Fruit fly (Drosophila melanogaster): ENCODE measurements around the gene CG9399.

Gene CG9399

DNA sequence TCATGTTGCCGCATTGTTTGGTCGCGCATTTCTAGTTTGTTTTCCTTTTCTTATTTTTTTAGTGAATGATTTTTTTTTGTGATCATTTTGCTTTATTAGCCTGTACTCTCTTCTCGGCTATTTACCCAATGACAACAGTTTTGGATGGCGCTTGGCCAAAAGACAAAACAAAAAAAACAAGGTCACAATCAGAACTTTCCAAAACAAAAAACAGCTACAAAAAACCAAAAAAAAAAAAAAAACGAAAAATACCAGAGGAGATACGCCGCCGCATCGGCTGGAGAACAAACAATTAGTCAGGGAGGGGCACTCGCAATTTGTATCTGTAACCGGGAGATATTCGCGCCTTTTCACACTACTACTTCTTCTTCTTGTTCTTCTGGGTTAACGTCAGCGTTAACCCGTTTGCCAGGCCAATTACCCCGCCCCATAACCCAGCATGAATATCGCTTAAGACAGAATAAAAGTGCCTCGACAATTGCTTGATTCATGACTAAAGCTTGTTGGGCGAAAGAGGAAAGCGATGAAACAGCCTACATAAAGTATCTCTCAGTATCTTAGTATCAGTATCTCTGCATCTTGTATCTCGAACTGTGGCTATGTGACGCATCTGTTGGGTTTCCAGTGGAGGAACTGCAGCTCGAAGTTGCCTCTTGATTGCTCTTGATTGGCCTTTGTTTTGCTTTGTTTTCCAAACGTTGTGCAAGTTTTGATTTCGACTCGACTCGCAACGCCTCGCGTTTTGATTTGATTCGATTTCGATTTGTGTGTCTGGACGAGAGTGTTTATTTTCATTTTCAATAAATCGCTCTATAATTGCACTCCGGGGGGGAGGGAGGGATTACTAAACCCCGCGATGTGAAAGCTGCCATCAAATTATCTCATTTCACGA lies 33.1 kb upstream of the CG9399 start:
- TF ChIP-seq Sox100B (GFP tag; optimal IDR thresholded peaks at IDR 0.05) (no peak), CG8924 (tag; optimal IDR thresholded peaks at IDR 0.05) (no peak), Med (GFP tag) (peak; percentile 14), CG13287 (GFP tag; IDR thresholded peaks at IDR 0.05; ENCODE audit: partially characterized antibody) (no peak), CG2116 (GFP tag; optimal IDR thresholded peaks at IDR 0.05) (no peak), CG18619 (GFP tag; optimal IDR thresholded peaks at IDR 0.05) (no peak), unc-4 (GFP tag; IDR thresholded peaks at IDR 0.05; ENCODE audit: partially characterized antibody) (no peak), sens (GFP tag) (peak; percentile 62), CG8359 (GFP tag; optimal IDR thresholded peaks at IDR 0.05; ENCODE audit: borderline replicate concordance) (no peak), grn (GFP tag; optimal IDR thresholded peaks at IDR 0.05) (peak; percentile 46), CG11695 (GFP tag; IDR thresholded peaks at IDR 0.05) (no peak), CG5953 (GFP tag; IDR thresholded peaks at IDR 0.05) (no peak), oc (tag; optimal IDR thresholded peaks at IDR 0.05) (peak; percentile 11), CG8281 (tag; optimal IDR thresholded peaks at IDR 0.05) (no peak), CG42726 (GFP tag; IDR thresholded peaks at IDR 0.05; ENCODE audit: partially characterized antibody) (no peak), abd-A (tag; optimal IDR thresholded peaks at IDR 0.05) (peak; percentile 71), vvl (GFP tag; IDR thresholded peaks at IDR 0.05) (peak; percentile 19; the same call in 1 of the 2 replicates), nerfin-1 (tag; optimal IDR thresholded peaks at IDR 0.05) (no peak), Awh (GFP tag; IDR thresholded peaks at IDR 0.05) (peak; percentile 90), Blimp-1 (GFP tag; optimal IDR thresholded peaks at IDR 0.05) (peak; percentile 5), klu (GFP tag; IDR thresholded peaks at IDR 0.05) (no peak), CG7372 (GFP tag; IDR thresholded peaks at IDR 0.05) (no peak), Mad (GFP tag; optimal IDR thresholded peaks at IDR 0.05) (no peak), CG4360 (GFP tag; IDR thresholded peaks at IDR 0.05) (no peak), TFAM (GFP tag; optimal IDR thresholded peaks at IDR 0.05) (no peak)

DNA sequence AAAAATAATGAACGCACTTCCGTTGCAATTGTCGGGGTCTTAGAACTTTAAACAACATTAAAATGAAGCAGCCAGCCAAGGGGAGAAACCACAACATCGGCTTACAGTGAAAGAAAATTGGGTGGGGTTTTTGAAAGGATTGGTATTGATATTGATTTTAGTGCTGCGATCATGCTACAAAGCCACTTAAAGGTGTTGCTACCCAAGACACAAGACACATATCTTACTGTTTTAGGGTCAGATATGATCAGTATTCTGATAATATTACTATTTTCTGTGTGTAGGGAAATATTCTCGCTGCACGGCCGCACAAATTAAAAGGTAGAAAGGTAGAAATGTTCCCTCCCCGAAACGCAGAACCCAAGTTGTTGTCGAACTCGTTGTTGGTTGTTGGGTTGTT lies 31.1 kb upstream of the CG9399 start:
- TF ChIP-seq gro (GFP tag; optimal IDR thresholded peaks at IDR 0.05), result no peak
- peak; percentile 56 for TF ChIP-seq chn (GFP tag; optimal IDR thresholded peaks at IDR 0.05)
- peak; percentile 74 for TF ChIP-seq CG9727 (GFP tag; optimal IDR thresholded peaks at IDR 0.05)
- TF ChIP-seq Ravus (GFP tag; IDR thresholded peaks at IDR 0.05), result no peak
- peak; percentile 55; the same call in 1 of the 2 replicates for TF ChIP-seq CG6689 (GFP tag; IDR thresholded peaks at IDR 0.05)
- TF ChIP-seq CG7357 (GFP tag; IDR thresholded peaks at IDR 0.05), result peak; percentile 20; the same call in 1 of the 3 replicates
- peak; percentile 13 for TF ChIP-seq MTF-1 (GFP tag; optimal IDR thresholded peaks at IDR 0.05; ENCODE audit: borderline replicate concordance)
- TF ChIP-seq CG11093 (GFP tag; IDR thresholded peaks at IDR 0.05), result no peak
- no peak for TF ChIP-seq Asciz (GFP tag; optimal IDR thresholded peaks at IDR 0.05)
- TF ChIP-seq Hmx (GFP tag; optimal IDR thresholded peaks at IDR 0.05), result no peak
- TF ChIP-seq E2f2 (GFP tag; IDR thresholded peaks at IDR 0.05), result no peak
- TF ChIP-seq Abd-B (GFP tag; optimal IDR thresholded peaks at IDR 0.05), result peak; percentile 23
- TF ChIP-seq row (GFP tag; IDR thresholded peaks at IDR 0.05), result peak; percentile 43; the same call in 2 of the 3 replicates
- no peak for TF ChIP-seq ab (GFP tag; optimal IDR thresholded peaks at IDR 0.05)
- peak; percentile 63 for TF ChIP-seq nmo (GFP tag; optimal IDR thresholded peaks at IDR 0.05)
- TF ChIP-seq sug (tag; optimal IDR thresholded peaks at IDR 0.05), result no peak
- peak; percentile 9 for TF ChIP-seq CG3065 (GFP tag; optimal IDR thresholded peaks at IDR 0.05)
- no peak for TF ChIP-seq Rx (GFP tag; IDR thresholded peaks at IDR 0.05)
- no peak for TF ChIP-seq Hey (tag; optimal IDR thresholded peaks at IDR 0.05)
- no peak for TF ChIP-seq CG4282 (GFP tag; optimal IDR thresholded peaks at IDR 0.05)
- peak; percentile 61 for TF ChIP-seq CG10959 (GFP tag; IDR thresholded peaks at IDR 0.05)
- peak; percentile 13 for TF ChIP-seq Neu2 (GFP tag; optimal IDR thresholded peaks at IDR 0.05; ENCODE audit: borderline replicate concordance)
- no peak for TF ChIP-seq Meics (GFP tag; optimal IDR thresholded peaks at IDR 0.05)
- TF ChIP-seq jumu (GFP tag; optimal IDR thresholded peaks at IDR 0.05), result peak; percentile 35
- no peak for TF ChIP-seq CG3838 (GFP tag; optimal IDR thresholded peaks at IDR 0.05)

Measured in whole organism, embryonic.